Fruit fly (Drosophila melanogaster) whole organism, embryonic: ENCODE results near the gene CG11700.

ENCODE experiments used
- Atf-2 ChIP-seq: fragments of 200-800 bp; sonication (Bioruptor generic); optimal IDR thresholded peaks from 2 replicates; lab custom pipeline; 2016; ENCODE audit warnings: missing biosample characterization, missing genetic modification characterization
- B-H2 ChIP-seq: fragments of 200-800 bp; sonication (Bioruptor generic); optimal IDR thresholded peaks from 2 replicates; lab custom pipeline; 2018; ENCODE audit warnings: missing biosample characterization, mild to moderate bottlenecking, missing genetic modification characterization
- Blimp-1 ChIP-seq: fragments of 200-800 bp; sonication (Bioruptor generic); optimal IDR thresholded peaks from 3 replicates; lab custom pipeline; 2018; ENCODE audit warnings: missing biosample characterization, missing genetic modification characterization, mild to moderate bottlenecking, moderate library complexity, missing genetic modification reagents
- CG11504 ChIP-seq: fragments of 200-800 bp; sonication (Bioruptor generic); optimal IDR thresholded peaks from 3 replicates; lab custom pipeline; 2019; ENCODE audit warnings: missing biosample characterization, mild to moderate bottlenecking, missing genetic modification characterization, moderate library complexity
- CG12769 ChIP-seq: fragments of 200-800 bp; sonication (Bioruptor generic); optimal IDR thresholded peaks from 2 replicates; lab custom pipeline; 2019; ENCODE audit warnings: missing biosample characterization, mild to moderate bottlenecking, missing genetic modification characterization, moderate library complexity
- CG13123 ChIP-seq: fragments of 200-800 bp; sonication (Bioruptor generic); optimal IDR thresholded peaks from 2 replicates; lab custom pipeline; 2016; ENCODE audit warnings: missing biosample characterization, missing genetic modification characterization
- CG13424 ChIP-seq: fragments of 200-800 bp; sonication (Bioruptor generic); optimal IDR thresholded peaks from 2 replicates; lab custom pipeline; 2019; ENCODE audit warnings: missing biosample characterization, mild to moderate bottlenecking, missing genetic modification characterization, moderate library complexity
- CG15073 ChIP-seq: fragments of 200-800 bp; sonication (Bioruptor generic); optimal IDR thresholded peaks from 2 replicates; lab custom pipeline; 2016; ENCODE audit warnings: missing biosample characterization, missing genetic modification characterization
- CG1529 ChIP-seq: fragments of 200-800 bp; sonication (Bioruptor generic); optimal IDR thresholded peaks from 3 replicates; lab custom pipeline; 2018; ENCODE audit warnings: missing biosample characterization, missing genetic modification characterization
- CG15514 ChIP-seq: fragments of 200-800 bp; sonication (Bioruptor generic); optimal IDR thresholded peaks from 3 replicates; lab custom pipeline; 2017; ENCODE audit warnings: missing biosample characterization, missing genetic modification characterization, mild to moderate bottlenecking, moderate library complexity, missing genetic modification reagents
- CG1647 ChIP-seq: fragments of 200-800 bp; sonication (Bioruptor generic); optimal IDR thresholded peaks from 3 replicates; lab custom pipeline; 2016; ENCODE audit warnings: missing biosample characterization, missing genetic modification characterization
- CG17328 ChIP-seq: fragments of 200-800 bp; sonication (Bioruptor generic); IDR thresholded peaks from 2 replicates; pipeline ENCODE4 v1.3.6; 2022; ENCODE audit warnings: missing biosample characterization, missing genetic modification characterization
- CG17359 ChIP-seq: fragments of 200-800 bp; sonication (Bioruptor generic); optimal IDR thresholded peaks from 3 replicates; lab custom pipeline; 2018; ENCODE audit warnings: missing biosample characterization, mild to moderate bottlenecking, missing genetic modification characterization, moderate library complexity
- CG17829 ChIP-seq: fragments of 200-800 bp; optimal IDR thresholded peaks from 2 replicates; lab custom pipeline; 2019; ENCODE audit warnings: missing biosample characterization, mild to moderate bottlenecking, missing genetic modification characterization, moderate library complexity
- CG18619 ChIP-seq: fragments of 200-800 bp; sonication (Bioruptor generic); optimal IDR thresholded peaks from 3 replicates; lab custom pipeline; 2017; ENCODE audit warnings: missing biosample characterization, mild to moderate bottlenecking, missing genetic modification characterization
- CG3838 ChIP-seq: fragments of 200-800 bp; sonication (Bioruptor generic); optimal IDR thresholded peaks from 3 replicates; lab custom pipeline; 2016; ENCODE audit warnings: missing biosample characterization, missing genetic modification characterization
- CG7963 ChIP-seq: fragments of 200-800 bp; sonication (Bioruptor generic); IDR thresholded peaks from 3 replicates; pipeline ENCODE4 v1.3.6; 2022; ENCODE audit warnings: missing biosample characterization, missing genetic modification characterization; ENCODE audit not compliant: partially characterized antibody
- CG7987 ChIP-seq: fragments of 200-800 bp; sonication (Bioruptor generic); optimal IDR thresholded peaks from 2 replicates; lab custom pipeline; 2018; ENCODE audit warnings: missing biosample characterization, mild to moderate bottlenecking, missing genetic modification characterization, moderate library complexity
- CG8359 ChIP-seq: fragments of 200-800 bp; sonication (Bioruptor generic); optimal IDR thresholded peaks from 2 replicates; lab custom pipeline; 2017; ENCODE audit warnings: missing biosample characterization, mild to moderate bottlenecking, missing genetic modification characterization, borderline replicate concordance
- Dll ChIP-seq: fragments of 200-800 bp; sonication (Bioruptor generic); IDR thresholded peaks from 4 replicates; pipeline ENCODE4 v1.3.6; 2022; ENCODE audit warnings: missing biosample characterization, missing genetic modification characterization; ENCODE audit not compliant: partially characterized antibody
- E2f1 ChIP-seq: fragments of 200-800 bp; sonication (Bioruptor generic); IDR thresholded peaks from 2 replicates; pipeline ENCODE4 v1.3.6; 2022; ENCODE audit warnings: missing biosample characterization, missing genetic modification characterization
- Ets97D ChIP-seq: fragments of 200-800 bp; sonication (Bioruptor generic); optimal IDR thresholded peaks from 3 replicates; lab custom pipeline; 2016; ENCODE audit warnings: missing biosample characterization, missing genetic modification characterization
- Myb ChIP-seq: fragments of 200-800 bp; sonication (Bioruptor generic); optimal IDR thresholded peaks from 2 replicates; lab custom pipeline; 2016; ENCODE audit warnings: missing biosample characterization, missing genetic modification characterization
- NfI ChIP-seq: fragments of 200-800 bp; sonication (Bioruptor generic); optimal IDR thresholded peaks from 3 replicates; lab custom pipeline; 2018; ENCODE audit warnings: missing biosample characterization, mild to moderate bottlenecking, missing genetic modification characterization, moderate library complexity
- PHDP ChIP-seq: fragments of 200-800 bp; sonication (Bioruptor generic); optimal IDR thresholded peaks from 3 replicates; lab custom pipeline; 2018; ENCODE audit warnings: missing biosample characterization, mild to moderate bottlenecking, missing genetic modification characterization, moderate library complexity
- Rfx ChIP-seq: fragments of 200-800 bp; sonication (Bioruptor generic); IDR thresholded peaks from 2 replicates; pipeline ENCODE4 v1.3.6; 2022; ENCODE audit warnings: missing biosample characterization, missing genetic modification characterization
- Rx ChIP-seq: fragments of 200-800 bp; sonication (Bioruptor generic); IDR thresholded peaks from 2 replicates; pipeline ENCODE4 v1.3.6; 2022; ENCODE audit warnings: missing biosample characterization, missing genetic modification characterization
- Six4 ChIP-seq: fragments of 200-800 bp; sonication (Bioruptor generic); optimal IDR thresholded peaks from 2 replicates; lab custom pipeline; 2016; ENCODE audit warnings: missing biosample characterization, missing genetic modification characterization
- Sry-δ ChIP-seq: fragments of 200-800 bp; sonication (Bioruptor generic); optimal IDR thresholded peaks from 2 replicates; lab custom pipeline; 2016; ENCODE audit warnings: missing biosample characterization, missing genetic modification characterization
- Vsx1 ChIP-seq: fragments of 200-800 bp; sonication (Bioruptor generic); optimal IDR thresholded peaks from 2 replicates; lab custom pipeline; 2017; ENCODE audit warnings: missing biosample characterization, mild to moderate bottlenecking, missing genetic modification characterization, missing genetic modification reagents
- abd-A ChIP-seq: fragments of 200-800 bp; sonication (Bioruptor generic); optimal IDR thresholded peaks from 3 replicates; lab custom pipeline; 2019; ENCODE audit warnings: missing biosample characterization, mild to moderate bottlenecking, missing genetic modification characterization, moderate library complexity
- ato ChIP-seq: fragments of 200-800 bp; sonication (Bioruptor generic); IDR thresholded peaks from 2 replicates; pipeline ENCODE4 v1.3.6; 2022; ENCODE audit warnings: missing biosample characterization, missing genetic modification characterization; ENCODE audit not compliant: partially characterized antibody
- corto ChIP-seq: fragments of 200-800 bp; sonication (Bioruptor generic); optimal IDR thresholded peaks from 2 replicates; lab custom pipeline; 2016; ENCODE audit warnings: missing biosample characterization, mild to moderate bottlenecking, missing genetic modification characterization, moderate library complexity
- crol ChIP-seq: fragments of 200-800 bp; sonication (Bioruptor generic); IDR thresholded peaks from 2 replicates; pipeline ENCODE4 v1.3.6; 2022; ENCODE audit warnings: missing biosample characterization, missing genetic modification characterization
- emc ChIP-seq: fragments of 200-800 bp; sonication (Bioruptor generic); optimal IDR thresholded peaks from 2 replicates; lab custom pipeline; 2016; ENCODE audit warnings: missing biosample characterization, missing genetic modification characterization
- eyg ChIP-seq: fragments of 200-800 bp; sonication (Bioruptor generic); optimal IDR thresholded peaks from 3 replicates; lab custom pipeline; 2016; ENCODE audit warnings: missing biosample characterization, missing genetic modification characterization
- fd64A ChIP-seq: fragments of 200-800 bp; sonication (Bioruptor generic); optimal IDR thresholded peaks from 3 replicates; lab custom pipeline; 2018; ENCODE audit warnings: missing biosample characterization, mild to moderate bottlenecking, missing genetic modification characterization
- gem ChIP-seq: fragments of 200-800 bp; sonication (Bioruptor generic); optimal IDR thresholded peaks from 2 replicates; lab custom pipeline; 2019; ENCODE audit warnings: missing biosample characterization, mild to moderate bottlenecking, missing genetic modification characterization, moderate library complexity
- gro ChIP-seq: fragments of 200-800 bp; sonication (Bioruptor generic); optimal IDR thresholded peaks from 2 replicates; lab custom pipeline; 2016; ENCODE audit warnings: missing biosample characterization, missing genetic modification characterization
- hb ChIP-seq: fragments of 200-800 bp; sonication (Bioruptor generic); IDR thresholded peaks from 3 replicates; pipeline ENCODE4 v1.3.6; 2022; ENCODE audit warnings: missing biosample characterization, missing genetic modification characterization; ENCODE audit not compliant: partially characterized antibody
- org-1 ChIP-seq: fragments of 200-800 bp; sonication (Bioruptor generic); optimal IDR thresholded peaks from 2 replicates; lab custom pipeline; 2017; ENCODE audit warnings: missing biosample characterization, missing genetic modification characterization
- peb ChIP-seq: fragments of 200-800 bp; sonication (Bioruptor generic); IDR thresholded peaks from 2 replicates; pipeline ENCODE4 v1.3.6; 2022; ENCODE audit warnings: missing biosample characterization, missing genetic modification characterization
- pzg ChIP-seq: fragments of 200-800 bp; sonication (Bioruptor generic); optimal IDR thresholded peaks from 3 replicates; lab custom pipeline; 2018; ENCODE audit warnings: missing biosample characterization, mild to moderate bottlenecking, missing genetic modification characterization, moderate library complexity
- schlank ChIP-seq: fragments of 200-800 bp; sonication (Bioruptor generic); optimal IDR thresholded peaks from 2 replicates; lab custom pipeline; 2018; ENCODE audit warnings: missing biosample characterization, mild to moderate bottlenecking, missing genetic modification characterization
- sob ChIP-seq: fragments of 200-800 bp; sonication (Bioruptor generic); IDR thresholded peaks from 2 replicates; pipeline ENCODE4 v1.3.6; 2022; ENCODE audit warnings: missing biosample characterization, missing genetic modification characterization
- vnd ChIP-seq: fragments of 200-800 bp; sonication (Bioruptor generic); IDR thresholded peaks from 3 replicates; pipeline ENCODE4 v1.3.6; 2022; ENCODE audit warnings: missing biosample characterization, missing genetic modification characterization; ENCODE audit not compliant: partially characterized antibody
- wor ChIP-seq: fragments of 200-800 bp; sonication (Bioruptor generic); IDR thresholded peaks from 2 replicates; pipeline ENCODE4 v1.3.6; 2022; ENCODE audit warnings: missing biosample characterization, missing genetic modification characterization
- zen2 ChIP-seq: fragments of 200-800 bp; sonication (Bioruptor generic); IDR thresholded peaks from 3 replicates; pipeline ENCODE4 v1.3.6; 2022; ENCODE audit warnings: missing biosample characterization, missing genetic modification characterization; ENCODE audit not compliant: partially characterized antibody
- zfh2 ChIP-seq: fragments of 200-800 bp; sonication (Bioruptor generic); optimal IDR thresholded peaks from 2 replicates; lab custom pipeline; 2016; ENCODE audit warnings: missing biosample characterization, missing genetic modification characterization

CG11700 gene

DNA sequence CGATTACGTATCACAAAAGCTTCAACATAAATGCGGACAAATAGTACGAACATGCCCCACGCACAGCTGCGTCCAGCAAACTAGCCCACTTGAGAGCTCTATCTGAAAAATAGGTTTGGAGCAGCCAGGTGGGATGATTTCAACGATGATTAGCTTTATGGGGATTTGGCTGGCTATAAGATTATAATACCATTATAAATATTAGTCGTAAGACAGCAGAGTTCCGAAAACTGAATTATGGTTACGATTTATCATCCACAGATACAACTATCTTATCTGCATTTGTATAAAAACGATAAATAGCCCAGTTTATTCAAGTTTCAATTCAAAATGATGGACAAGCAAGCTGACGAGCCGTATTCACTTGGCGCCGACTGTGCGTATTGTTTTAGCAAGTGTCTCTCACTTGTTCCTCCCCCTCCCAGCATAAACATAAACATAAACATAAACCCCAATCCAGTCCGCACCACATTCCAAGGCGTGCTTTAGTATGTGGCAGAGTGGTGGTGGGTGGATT, 19.7 kb downstream of the CG11700 start (continued):
- TF ChIP-seq zen2 (GFP tag; lab: Robert Waterston, UW) (no peak), CG13123 (GFP tag; lab: Kevin White, UChicago) (no peak), CG15514 (GFP tag; lab: Kevin White, UChicago) (peak; percentile 72), org-1 (GFP tag; lab: Kevin White, UChicago) (peak; percentile 79), hb (no peak), Vsx1 (GFP tag; lab: Kevin White, UChicago) (peak; percentile 66), gem (peak; percentile 82), CG15073 (GFP tag; lab: Kevin White, UChicago) (no peak), CG8359 (GFP tag; lab: Kevin White, UChicago) (peak; percentile 40), Six4 (GFP tag; lab: Kevin White, UChicago) (peak; percentile 46), CG11504 (peak; percentile 86), eyg (no peak), CG1647 (GFP tag; lab: Kevin White, UChicago) (peak; percentile 59), pzg (GFP tag; lab: Kevin White, UChicago) (no peak), emc (peak; percentile 32), ato (no peak), CG7963 (GFP tag; lab: Robert Waterston, UW) (no peak), NfI (peak; percentile 68), corto (GFP tag; lab: Kevin White, UChicago) (no peak), schlank (tag; lab: Kevin White, UChicago) (peak; percentile 72), CG12769 (tag; lab: Kevin White, UChicago) (peak; percentile 76), vnd (GFP tag; lab: Robert Waterston, UW) (no peak), fd64A (GFP tag; lab: Kevin White, UChicago) (peak; percentile 33), E2f1 (no peak), CG7987 (GFP tag; lab: Kevin White, UChicago) (peak; percentile 44), CG17829 (tag; lab: Kevin White, UChicago) (peak; percentile 71), crol (GFP tag; lab: Robert Waterston, UW) (0 out of 2 replicates have a peak, but pooled peaks have one; percentile 10), Ets97D (GFP tag; lab: Kevin White, UChicago) (peak; percentile 12), CG17359 (tag; lab: Kevin White, UChicago) (peak; percentile 75), CG1529 (peak; percentile 24), Myb (GFP tag; lab: Kevin White, UChicago) (no peak), peb (GFP tag; lab: Robert Waterston, UW) (0 out of 2 replicates have a peak, but pooled peaks have one; percentile 15), gro (GFP tag; lab: Kevin White, UChicago) (peak; percentile 58), abd-A (tag; lab: Kevin White, UChicago) (peak; percentile 51), Rfx (peak; percentile 65), Sry-δ (GFP tag; lab: Kevin White, UChicago) (no peak), Atf-2 (peak; percentile 24), Blimp-1 (GFP tag; lab: Kevin White, UChicago) (peak; percentile 70), CG17328 (no peak), sob (GFP tag; lab: Robert Waterston, UW) (peak; percentile 64), B-H2 (GFP tag; lab: Kevin White, UChicago) (peak; percentile 51), PHDP (tag; lab: Kevin White, UChicago) (peak; percentile 81), Dll (GFP tag; lab: Robert Waterston, UW) (no peak), CG3838 (GFP tag; lab: Kevin White, UChicago) (peak; percentile 33), CG18619 (GFP tag; lab: Kevin White, UChicago) (peak; percentile 69), CG13424 (peak; percentile 78), zfh2 (GFP tag; lab: Kevin White, UChicago) (peak; percentile 37), wor (GFP tag; lab: Robert Waterston, UW) (no peak), Rx (GFP tag; lab: Robert Waterston, UW) (peak; percentile 28; the same call in 1 of the 2 replicates)
